Worm (Caenorhabditis elegans): ENCODE data around the gene duo-1.

duo-1 gene

DNA sequence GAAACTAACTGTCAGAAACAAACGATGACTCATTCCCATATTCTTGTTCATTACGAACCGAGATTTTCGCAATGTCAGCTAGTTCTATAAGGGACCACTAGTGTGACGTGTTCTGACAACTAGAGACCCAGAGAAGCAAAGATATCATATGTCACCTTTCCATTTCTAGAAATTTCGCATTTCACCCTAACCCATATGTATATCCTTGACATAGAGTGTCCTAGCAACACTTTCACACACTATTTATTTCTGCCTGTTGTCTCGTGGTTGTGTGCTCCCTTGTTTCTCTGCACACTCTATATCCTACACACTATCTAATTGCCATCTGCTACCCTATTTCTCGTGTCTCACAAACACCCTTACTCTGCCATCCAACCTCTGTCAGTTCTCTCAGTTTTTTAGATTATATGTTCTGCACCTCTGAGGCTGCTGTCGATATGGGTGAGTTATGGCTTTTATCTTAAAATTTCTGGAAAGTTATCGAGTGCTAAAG, 5.5 kb upstream of the duo-1 start, which contains the start of the genes F38B7.17 and F38B7.3 (continued):
- no peak for TF ChIP-seq egl-27 (tag; optimal IDR thresholded peaks at IDR 0.05)
- TF ChIP-seq ZK337.2 (GFP tag; IDR thresholded peaks at IDR 0.05) = no peak
- TF ChIP-seq ztf-7 (tag; optimal IDR thresholded peaks at IDR 0.05) = peak; percentile 7
- no peak for TF ChIP-seq ces-1 (GFP tag; optimal IDR thresholded peaks at IDR 0.05)
- TF ChIP-seq mdt-29 (GFP tag; IDR thresholded peaks at IDR 0.05) = no peak
- TF ChIP-seq madf-9 (GFP tag; conservative IDR thresholded peaks at IDR 0.05) = no peak
- TF ChIP-seq hlh-30 (tag; optimal IDR thresholded peaks at IDR 0.05; ENCODE audit: insufficient read depth) = peak; percentile 93
- TF ChIP-seq ama-1 (optimal IDR thresholded peaks at IDR 0.05) = peak; percentile 26
- no peak for TF ChIP-seq nhr-77 (tag; optimal IDR thresholded peaks at IDR 0.05)
- TF ChIP-seq F26F4.8 (GFP tag; conservative IDR thresholded peaks at IDR 0.05) = no peak
- TF ChIP-seq skn-1 (tag; optimal IDR thresholded peaks at IDR 0.05) = no peak
- peak; percentile 61 for TF ChIP-seq rbr-2 (tag; optimal IDR thresholded peaks at IDR 0.05)
- no peak for TF ChIP-seq lin-1 (GFP tag; IDR thresholded peaks at IDR 0.05)
- no peak for TF ChIP-seq attf-4 (tag; optimal IDR thresholded peaks at IDR 0.05)
- peak; percentile 48 for TF ChIP-seq mep-1 (tag; optimal IDR thresholded peaks at IDR 0.05)
- peak; percentile 27 for TF ChIP-seq nhr-6 (tag; optimal IDR thresholded peaks at IDR 0.05)
- TF ChIP-seq lin-29 (GFP tag; IDR thresholded peaks at IDR 0.05) = no peak
- no peak for TF ChIP-seq daf-19 (GFP tag; conservative IDR thresholded peaks at IDR 0.05)
- TF ChIP-seq Y48G9A.11 (GFP tag; IDR thresholded peaks at IDR 0.05) = no peak
- TF ChIP-seq dmd-9 (GFP tag; IDR thresholded peaks at IDR 0.05) = no peak
- TF ChIP-seq ceh-82 (tag; optimal IDR thresholded peaks at IDR 0.05) = no peak
- TF ChIP-seq zfp-2 (tag; optimal IDR thresholded peaks at IDR 0.05) = no peak
- no peak for TF ChIP-seq ZK546.5 (tag; optimal IDR thresholded peaks at IDR 0.05)
- TF ChIP-seq ctbp-1 (GFP tag; IDR thresholded peaks at IDR 0.05) = 0 out of 2 replicates have a peak, but pooled peaks have one; percentile 44
- no peak for TF ChIP-seq pha-4 (GFP tag; IDR thresholded peaks at IDR 0.05)
- no peak for TF ChIP-seq pha-4 (tag; optimal IDR thresholded peaks at IDR 0.05)
- TF ChIP-seq cey-2 (tag; optimal IDR thresholded peaks at IDR 0.05; ENCODE audit: borderline replicate concordance, insufficient read depth) = no peak
- TF ChIP-seq fos-1 (tag; optimal IDR thresholded peaks at IDR 0.05) = no peak

DNA sequence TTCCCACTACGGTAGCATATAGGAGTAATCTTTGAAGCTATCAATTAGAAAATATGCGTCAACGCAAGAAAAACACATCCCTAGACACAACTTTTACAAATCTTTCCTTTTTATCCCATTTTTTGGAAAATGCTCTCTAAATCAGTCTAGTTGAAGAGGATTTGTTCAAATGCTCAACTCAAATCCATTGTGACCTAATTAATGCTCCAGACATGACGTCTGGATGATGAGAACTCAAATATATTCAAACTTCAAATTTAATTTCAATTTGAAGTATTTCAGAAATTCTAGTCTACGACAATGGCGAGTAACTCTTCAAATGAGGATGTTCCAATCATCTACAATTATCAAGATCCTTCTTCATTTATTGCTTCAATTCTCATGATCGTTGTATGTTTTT, 2.1 kb upstream of the duo-1 start, which contains the start of gene srx-85:
srx-85 (plus strand) TSS at position 301 of the 400 bp plus-strand sequence.
- no peak for TF ChIP-seq F44E2.7 (GFP tag; IDR thresholded peaks at IDR 0.05)
- TF ChIP-seq nhr-28 (tag; optimal IDR thresholded peaks at IDR 0.05) = no peak
- TF ChIP-seq tag-97 (GFP tag; IDR thresholded peaks at IDR 0.05) = no peak
- TF ChIP-seq arid-1 (GFP tag; conservative IDR thresholded peaks at IDR 0.05) = no peak
- TF ChIP-seq ZK546.5 (tag; optimal IDR thresholded peaks at IDR 0.05) = no peak
- TF ChIP-seq madf-5 (GFP tag; IDR thresholded peaks at IDR 0.05) = no peak
- no peak for TF ChIP-seq ceh-82 (tag; optimal IDR thresholded peaks at IDR 0.05)
- TF ChIP-seq lin-13 (GFP tag; optimal IDR thresholded peaks at IDR 0.05) = no peak
- TF ChIP-seq mdt-29 (GFP tag; IDR thresholded peaks at IDR 0.05) = no peak
- no peak for TF ChIP-seq daf-12 (tag; optimal IDR thresholded peaks at IDR 0.05)
- no peak for TF ChIP-seq set-16 (GFP tag; IDR thresholded peaks at IDR 0.05)
- no peak for TF ChIP-seq nhr-41 (GFP tag; IDR thresholded peaks at IDR 0.05)
- no peak for TF ChIP-seq ceh-62 (tag; optimal IDR thresholded peaks at IDR 0.05)
- TF ChIP-seq nhr-10 (tag; optimal IDR thresholded peaks at IDR 0.05) = no peak
- TF ChIP-seq pha-4 (GFP tag; IDR thresholded peaks at IDR 0.05) = no peak
- no peak for TF ChIP-seq pha-4 (tag; optimal IDR thresholded peaks at IDR 0.05)
- TF ChIP-seq lim-7 (GFP tag; IDR thresholded peaks at IDR 0.05) = no peak
- TF ChIP-seq nhr-25 (tag; optimal IDR thresholded peaks at IDR 0.05; ENCODE audit: borderline replicate concordance, insufficient read depth) = no peak
